Worm (Caenorhabditis elegans) whole organism, L2 larva: Measurements from ENCODE around the gene T07G12.2.

Experiments used
- lin-13 ChIP-seq: fragments of 150-350 bp; optimal IDR thresholded peaks from 2 replicates; lab custom pipeline; 2014; ENCODE audit warnings: missing biosample characterization, missing genetic modification reagents, missing genetic modification characterization
- nhr-12 ChIP-seq: fragments of 150-350 bp; optimal IDR thresholded peaks from 2 replicates; lab custom pipeline; 2014; ENCODE audit warnings: missing biosample characterization, missing genetic modification characterization
- nhr-77 ChIP-seq: fragments of 150-350 bp; optimal IDR thresholded peaks from 2 replicates; lab custom pipeline; 2014; ENCODE audit warnings: missing biosample characterization, missing genetic modification characterization
- sma-3 ChIP-seq: sonication (generic microtip); optimal IDR thresholded peaks from 2 replicates; lab custom pipeline; 2016; ENCODE audit warnings: missing genetic modification reagents, missing genetic modification characterization, missing compliant biosample characterization
- snpc-4 ChIP-seq: fragments of 150-350 bp; optimal IDR thresholded peaks from 2 replicates; lab custom pipeline; 2014; ENCODE audit warnings: missing biosample characterization, missing genetic modification characterization
- ztf-4 ChIP-seq: fragments of 150-350 bp; optimal IDR thresholded peaks from 2 replicates; lab custom pipeline; 2014; ENCODE audit warnings: missing biosample characterization, missing genetic modification characterization

ce11 chrIV:10498401-10498800 is 32.1 kb upstream of the T07G12.2 start:
- TF ChIP-seq lin-13 (GFP tag; lab: Kevin White, UChicago) (no peak), snpc-4 (no peak), nhr-12 (no peak), sma-3 (no peak), ztf-4 (tag; lab: Kevin White, UChicago) (no peak), nhr-77 (tag; lab: Kevin White, UChicago) (no peak)
